Fruit fly (Drosophila melanogaster) Kc167 (cell line): Measurements from ENCODE around the gene CG40472.

ENCODE experiments used
- Myc ChIP-seq: fragments of >200 bp; optimal IDR thresholded peaks from 2 replicates; lab custom pipeline; 2017; ENCODE audit warnings: missing external identifiers
- Sin3A ChIP-seq: fragments of >200 bp; optimal IDR thresholded peaks from 2 replicates; lab custom pipeline; 2018; ENCODE audit warnings: missing external identifiers
- h ChIP-seq: fragments of >200 bp; optimal IDR thresholded peaks from 3 replicates; lab custom pipeline; 2018; ENCODE audit warnings: missing external identifiers
- psq ChIP-seq: fragments of >200 bp; optimal IDR thresholded peaks from 2 replicates; lab custom pipeline; 2017; ENCODE audit warnings: missing external identifiers
- ttk ChIP-seq: sonication (Bioruptor generic); optimal IDR thresholded peaks from 2 replicates; lab custom pipeline; 2017; ENCODE audit warnings: missing external identifiers

DNA sequence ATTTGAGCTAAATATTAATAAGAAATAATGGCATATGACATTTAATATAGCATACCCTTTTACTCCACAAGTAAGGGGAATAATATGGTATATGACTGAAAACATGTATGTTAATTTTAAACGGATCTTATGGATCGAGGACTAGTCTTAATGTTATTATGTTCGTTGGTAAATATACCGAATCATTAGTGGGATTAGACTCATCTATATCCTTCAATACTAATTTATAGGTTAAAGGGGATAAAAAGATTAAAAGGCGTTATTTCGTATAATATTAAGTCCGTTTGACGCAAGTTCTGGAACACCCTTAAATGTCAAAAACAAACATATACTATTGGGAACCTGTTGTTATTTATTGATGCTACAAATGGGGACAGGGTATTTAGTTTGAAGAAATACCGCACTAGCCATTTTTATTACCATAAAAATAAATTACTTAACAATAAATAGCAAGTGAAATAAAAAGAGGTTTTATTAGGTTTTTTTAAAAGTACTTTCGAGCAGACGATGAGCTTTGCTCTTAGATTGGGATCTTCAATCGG lies 49.0 kb downstream of the CG40472 start, which contains the start of gene ND-AGGG:
- TF ChIP-seq psq (no peak), h (lab: Kevin White, UChicago) (no peak), Sin3A (lab: Kevin White, UChicago) (no peak), Myc (lab: Kevin White, UChicago) (no peak), ttk (no peak)
